Fruit fly (Drosophila melanogaster): ENCODE results near the gene Rbsn-5.

Rbsn-5 gene

dm6 chr2L:8196757-8197530, 37.3 kb downstream of the Rbsn-5 start, which contains the start of the genes CG8475 and CG8460 (continued):
- TF ChIP-seq NC2β (GFP tag; optimal IDR thresholded peaks at IDR 0.05): no peak
- no peak for TF ChIP-seq CG4820 (GFP tag; optimal IDR thresholded peaks at IDR 0.05)
- no peak for TF ChIP-seq Spps (tag; optimal IDR thresholded peaks at IDR 0.05)
- no peak for TF ChIP-seq Stat92E (GFP tag; optimal IDR thresholded peaks at IDR 0.05)
- no peak for TF ChIP-seq CG10565 (GFP tag; optimal IDR thresholded peaks at IDR 0.05)
- TF ChIP-seq CG9797 (GFP tag; optimal IDR thresholded peaks at IDR 0.05): peak; percentile 39
- TF ChIP-seq CG33213 (GFP tag; optimal IDR thresholded peaks at IDR 0.05): no peak
- no peak for TF ChIP-seq odd (GFP tag; optimal IDR thresholded peaks at IDR 0.05)
- TF ChIP-seq gce (GFP tag; IDR thresholded peaks at IDR 0.05): no peak
- TF ChIP-seq CG15696 (tag; optimal IDR thresholded peaks at IDR 0.05): no peak
- no peak for TF ChIP-seq aop (GFP tag; IDR thresholded peaks at IDR 0.05)
- 0 out of 3 replicates have a peak, but pooled peaks have one; percentile 20 for TF ChIP-seq row (GFP tag; IDR thresholded peaks at IDR 0.05)
- no peak for TF ChIP-seq vfl (GFP tag; optimal IDR thresholded peaks at IDR 0.05)
- TF ChIP-seq Dek (tag; optimal IDR thresholded peaks at IDR 0.05): no peak
- TF ChIP-seq jing (GFP tag; optimal IDR thresholded peaks at IDR 0.05): no peak
- TF ChIP-seq CG6272 (GFP tag; IDR thresholded peaks at IDR 0.05): no peak
- no peak for TF ChIP-seq CG31365 (tag; optimal IDR thresholded peaks at IDR 0.05)
- TF ChIP-seq CG7357 (GFP tag; IDR thresholded peaks at IDR 0.05): no peak
- TF ChIP-seq sd (tag; optimal IDR thresholded peaks at IDR 0.05): no peak
- no peak for TF ChIP-seq CG12071 (GFP tag; optimal IDR thresholded peaks at IDR 0.05)
- TF ChIP-seq ara (GFP tag; IDR thresholded peaks at IDR 0.05): no peak
- TF ChIP-seq Trl (optimal IDR thresholded peaks at IDR 0.05): no peak
- TF ChIP-seq Trl (GFP tag; optimal IDR thresholded peaks at IDR 0.05): no peak
- no peak for TF ChIP-seq Lhr (GFP tag; optimal IDR thresholded peaks at IDR 0.05)
- no peak for TF ChIP-seq peb (GFP tag; IDR thresholded peaks at IDR 0.05)
- no peak for TF ChIP-seq CG3726 (GFP tag; IDR thresholded peaks at IDR 0.05)
- no peak for TF ChIP-seq CG4707 (GFP tag; optimal IDR thresholded peaks at IDR 0.05)
- no peak for TF ChIP-seq CG1529 (GFP tag; optimal IDR thresholded peaks at IDR 0.05)
- TF ChIP-seq bbx (GFP tag; IDR thresholded peaks at IDR 0.05; ENCODE audit: partially characterized antibody): no peak
- no peak for TF ChIP-seq ro (GFP tag; IDR thresholded peaks at IDR 0.05)
- no peak for TF ChIP-seq cato (GFP tag; optimal IDR thresholded peaks at IDR 0.05; ENCODE audit: borderline replicate concordance)
- TF ChIP-seq CG8281 (tag; optimal IDR thresholded peaks at IDR 0.05): no peak
- TF ChIP-seq CG5953 (GFP tag; IDR thresholded peaks at IDR 0.05): no peak
- no peak for TF ChIP-seq H2.0 (GFP tag; IDR thresholded peaks at IDR 0.05)
- TF ChIP-seq Atf3 (GFP tag; optimal IDR thresholded peaks at IDR 0.05): no peak
- TF ChIP-seq Jarid2 (GFP tag; optimal IDR thresholded peaks at IDR 0.05): no peak
- no peak for TF ChIP-seq CG2199 (GFP tag; IDR thresholded peaks at IDR 0.05)
- TF ChIP-seq kay (GFP tag; optimal IDR thresholded peaks at IDR 0.05): no peak
- TF ChIP-seq gt (GFP tag; IDR thresholded peaks at IDR 0.05): no peak
- TF ChIP-seq CG6175 (GFP tag; IDR thresholded peaks at IDR 0.05): no peak
- no peak for TF ChIP-seq Dbx (GFP tag; IDR thresholded peaks at IDR 0.05)
- TF ChIP-seq CG3847 (GFP tag; IDR thresholded peaks at IDR 0.05): 0 out of 2 replicates have a peak, but pooled peaks have one; percentile 22
- TF ChIP-seq Eip74EF (GFP tag; optimal IDR thresholded peaks at IDR 0.05): no peak
- no peak for TF ChIP-seq CG9817 (tag; optimal IDR thresholded peaks at IDR 0.05)
- TF ChIP-seq Ets65A (GFP tag): peak; percentile 12
- TF ChIP-seq lilli (GFP tag; optimal IDR thresholded peaks at IDR 0.05): no peak
- TF ChIP-seq gfzf (GFP tag; optimal IDR thresholded peaks at IDR 0.05): peak; percentile 54
- no peak for TF ChIP-seq CG4854 (GFP tag; optimal IDR thresholded peaks at IDR 0.05)
- TF ChIP-seq sens (GFP tag): no peak
- no peak for TF ChIP-seq ewg (GFP tag; optimal IDR thresholded peaks at IDR 0.05)
- no peak for TF ChIP-seq gcm2 (GFP tag; optimal IDR thresholded peaks at IDR 0.05)

Data from whole organism, embryonic.